Fruit fly (Drosophila melanogaster): ENCODE measurements around the gene Pdha.

Gene Pdha

DNA sequence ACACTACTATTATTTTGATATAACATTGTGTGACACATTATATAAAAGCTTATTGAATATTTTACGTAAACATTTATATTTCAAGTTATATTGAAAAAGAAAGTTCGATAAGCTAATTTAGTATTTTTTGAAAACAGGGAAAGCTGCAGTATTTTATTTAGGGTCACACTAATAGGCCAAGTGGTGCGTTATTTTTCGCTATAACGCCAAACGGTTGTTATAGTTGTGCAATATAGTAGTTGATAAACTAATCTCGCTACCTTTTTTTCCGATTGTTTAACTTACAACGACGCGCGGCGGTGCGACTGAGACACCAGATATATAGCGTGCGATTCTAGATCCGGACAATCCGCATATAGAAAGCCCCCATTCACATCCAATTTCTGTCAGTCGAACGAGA lies at the start of gene Pdha:
Gene Pdha (plus strand): TSS at position 167 of the 400 bp plus-strand sequence.
- TF ChIP-seq CG8478 (optimal IDR thresholded peaks at IDR 0.05) (no peak), CTCF (optimal IDR thresholded peaks at IDR 0.05) (no peak)

- TF ChIP-seq CG8478 (optimal IDR thresholded peaks at IDR 0.05) (no peak), CTCF (optimal IDR thresholded peaks at IDR 0.05) (no peak)
Measured at dm6 chrX:4654397-4654796, 47.7 kb upstream of the Pdha start, which contains the start of gene CG15473. CG15473 (minus strand) TSS chrX:4654497.

dm6 chrX:4657896-4658295 lies 44.2 kb upstream of the Pdha start:
- no peak for TF ChIP-seq CG8478 (optimal IDR thresholded peaks at IDR 0.05)
- no peak for TF ChIP-seq CTCF (optimal IDR thresholded peaks at IDR 0.05)

DNA sequence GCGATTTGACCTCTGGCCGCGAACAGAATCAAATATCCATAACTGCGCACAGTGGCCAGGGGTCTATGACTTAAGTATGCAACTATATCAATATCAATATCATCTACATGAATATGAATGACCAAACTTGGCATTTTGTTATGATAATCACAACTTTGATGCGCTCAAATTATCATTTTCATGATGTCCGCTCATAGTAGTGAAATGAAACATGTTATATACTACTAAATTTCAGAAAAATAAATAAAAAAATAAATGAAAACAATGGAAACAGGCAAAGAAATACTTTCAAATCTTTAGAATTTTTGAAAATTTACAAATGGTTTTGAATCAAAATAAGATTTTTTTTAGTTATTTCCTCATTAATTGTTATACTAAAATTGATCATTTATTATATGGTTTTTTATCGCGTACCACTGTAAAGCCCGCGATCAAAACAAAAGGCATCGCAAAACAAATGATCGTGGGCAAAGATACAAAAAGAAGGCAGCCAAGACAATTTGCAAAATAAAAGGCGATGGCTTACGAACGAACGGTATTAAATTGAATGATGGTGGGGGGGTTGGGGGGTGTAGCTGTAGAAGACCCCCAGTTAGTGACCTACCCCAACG lies 41.3 kb upstream of the Pdha start:
- no peak for TF ChIP-seq CTCF (optimal IDR thresholded peaks at IDR 0.05)
- no peak for TF ChIP-seq CG8478 (optimal IDR thresholded peaks at IDR 0.05)

- TF ChIP-seq CG8478 (optimal IDR thresholded peaks at IDR 0.05) (no peak), CTCF (optimal IDR thresholded peaks at IDR 0.05) (no peak)
Measured at dm6 chrX:4664107-4664506, 38.0 kb upstream of the Pdha start.

- peak; percentile 36 to 59 for TF ChIP-seq CTCF (optimal IDR thresholded peaks at IDR 0.05)
- TF ChIP-seq CG8478 (optimal IDR thresholded peaks at IDR 0.05), result no peak
Measured at dm6 chrX:4666650-4667360, 35.3 kb upstream of the Pdha start, which contains the start of gene CG3009. CG3009 (minus strand) TSS chrX:4666700.

DNA sequence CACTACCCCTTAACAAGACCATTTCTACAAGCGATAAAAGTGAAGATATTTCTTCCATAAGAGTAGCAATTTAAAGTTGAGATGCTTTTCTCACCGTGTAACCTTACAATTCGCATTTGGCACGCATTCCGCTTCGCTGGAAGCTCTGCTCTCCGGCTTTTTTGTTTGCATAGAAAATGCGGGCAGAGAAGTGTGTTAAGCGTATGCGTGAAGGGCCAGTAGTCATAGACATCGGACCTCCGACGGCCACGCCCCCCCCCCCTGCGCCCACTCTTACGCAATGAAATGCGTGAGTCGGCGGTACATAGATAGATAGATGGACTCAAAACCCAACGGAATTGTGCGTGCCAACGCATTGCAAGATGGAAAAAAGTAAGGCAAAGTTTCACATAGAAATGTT lies 32.6 kb upstream of the Pdha start:
- TF ChIP-seq CTCF (optimal IDR thresholded peaks at IDR 0.05) (no peak), CG8478 (optimal IDR thresholded peaks at IDR 0.05) (no peak)

DNA sequence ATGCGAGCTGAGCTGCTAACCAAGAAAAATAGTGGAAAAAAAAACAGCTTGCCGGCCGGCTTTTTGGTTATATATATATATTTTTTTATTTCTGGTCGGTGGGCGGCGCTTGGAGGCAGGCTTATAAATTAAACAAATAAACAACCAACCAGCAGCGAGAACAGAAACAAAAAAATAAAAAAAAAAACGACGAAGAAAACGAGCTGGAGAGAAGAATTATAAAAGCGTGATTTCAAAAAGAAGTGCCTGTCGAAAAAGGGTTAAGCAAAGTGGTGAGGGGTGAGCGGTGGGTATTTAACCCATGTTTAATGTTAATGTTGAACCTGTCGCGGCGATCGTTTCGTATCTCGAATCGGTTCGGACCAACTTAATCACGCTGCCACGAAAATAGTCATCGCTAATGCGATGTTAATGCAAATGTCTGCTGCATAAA lies 30.9 kb upstream of the Pdha start:
- TF ChIP-seq CTCF (optimal IDR thresholded peaks at IDR 0.05) (no peak), CG8478 (optimal IDR thresholded peaks at IDR 0.05) (no peak)

DNA sequence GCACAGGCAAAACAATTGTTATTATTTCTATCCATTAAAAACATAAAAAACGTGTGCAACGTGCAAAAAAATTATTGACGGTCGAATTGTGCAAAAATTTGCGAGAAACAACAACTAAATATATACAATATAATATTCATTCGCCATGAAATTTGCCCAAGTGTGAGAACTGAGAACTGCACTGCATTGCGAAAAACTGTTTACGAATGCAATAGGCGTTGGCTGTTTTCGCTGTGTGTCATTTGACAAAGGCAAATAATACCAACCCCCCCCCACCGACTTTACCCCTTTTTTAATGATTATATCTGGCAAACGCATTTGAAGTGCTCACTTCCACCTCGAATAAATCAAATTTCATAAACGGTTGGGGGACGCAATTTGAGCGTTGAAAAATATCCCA lies 27.0 kb upstream of the Pdha start:
- TF ChIP-seq CG8478 (optimal IDR thresholded peaks at IDR 0.05), result no peak
- no peak for TF ChIP-seq CTCF (optimal IDR thresholded peaks at IDR 0.05)

DNA sequence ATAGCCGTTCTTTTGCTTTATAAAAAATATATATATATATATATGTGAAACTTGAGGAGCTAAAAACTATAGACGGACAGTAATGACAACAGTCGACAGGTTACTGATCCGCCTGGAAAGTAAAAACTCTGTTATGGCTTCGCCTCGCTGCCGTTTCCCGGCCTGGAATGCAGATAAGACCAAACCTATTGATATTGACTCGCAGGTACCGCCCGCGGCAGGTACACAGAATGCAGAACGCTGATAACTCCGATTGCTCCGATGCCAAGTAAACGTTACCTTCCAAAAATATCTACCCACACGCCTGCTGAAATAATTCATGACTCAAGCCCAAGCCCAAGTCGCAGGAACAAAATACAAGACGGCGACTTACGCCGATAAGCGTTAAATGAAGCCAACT lies 24.7 kb upstream of the Pdha start:
- no peak for TF ChIP-seq CTCF (optimal IDR thresholded peaks at IDR 0.05)
- no peak for TF ChIP-seq CG8478 (optimal IDR thresholded peaks at IDR 0.05)

- TF ChIP-seq CTCF (optimal IDR thresholded peaks at IDR 0.05), result no peak
- no peak for TF ChIP-seq CG8478 (optimal IDR thresholded peaks at IDR 0.05)
Measured at dm6 chrX:4678146-4678912, 23.8 kb upstream of the Pdha start.

- no peak for TF ChIP-seq CG8478 (optimal IDR thresholded peaks at IDR 0.05)
- no peak for TF ChIP-seq CTCF (optimal IDR thresholded peaks at IDR 0.05)
Measured at dm6 chrX:4678913-4679812, 22.9 kb upstream of the Pdha start, which contains the start of gene fzr. fzr (minus strand) TSS chrX:4679537.

- TF ChIP-seq CTCF (optimal IDR thresholded peaks at IDR 0.05) (no peak), CG8478 (optimal IDR thresholded peaks at IDR 0.05) (no peak)
Measured at dm6 chrX:4679813-4680381, 22.2 kb upstream of the Pdha start.

dm6 chrX:4684444-4684924 lies 17.6 kb upstream of the Pdha start:
- TF ChIP-seq CG8478 (optimal IDR thresholded peaks at IDR 0.05) (no peak), CTCF (optimal IDR thresholded peaks at IDR 0.05) (no peak)
